Fruit fly (Drosophila melanogaster): Measurements from ENCODE around the gene CG5880.

CG5880 gene

DNA sequence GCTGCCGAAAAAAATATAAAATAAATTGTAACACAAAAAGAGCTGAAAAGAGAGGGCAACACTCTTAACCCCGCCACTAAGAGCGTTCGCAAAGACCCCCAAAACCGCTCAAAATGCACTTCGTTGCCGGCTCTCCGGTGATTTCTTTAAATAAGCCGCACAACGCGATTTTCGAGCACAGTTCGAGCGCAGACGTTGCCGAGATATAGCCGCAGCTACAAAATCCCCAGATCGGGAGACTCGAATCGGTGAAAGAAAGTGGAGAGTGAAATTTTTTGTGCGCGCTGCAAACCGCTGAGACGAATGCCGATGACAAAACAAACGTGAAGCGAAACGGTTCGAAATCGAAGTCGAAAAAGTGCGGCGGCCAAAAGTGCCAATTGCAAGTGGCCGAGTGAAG lies 40.9 kb upstream of the CG5880 start, which contains the start of gene CG14257 (continued):
- TF ChIP-seq CG4318 (GFP tag; optimal IDR thresholded peaks at IDR 0.05): no peak
- no peak for TF ChIP-seq fd85E (GFP tag; optimal IDR thresholded peaks at IDR 0.05)
- TF ChIP-seq Ets96B (tag; optimal IDR thresholded peaks at IDR 0.05): no peak
- TF ChIP-seq CG8319 (GFP tag; optimal IDR thresholded peaks at IDR 0.05): no peak
- no peak for TF ChIP-seq CG8632 (GFP tag; optimal IDR thresholded peaks at IDR 0.05)
- TF ChIP-seq lz (GFP tag; optimal IDR thresholded peaks at IDR 0.05): no peak
- peak; percentile 29; the same call in 1 of the 3 replicates for TF ChIP-seq eg (GFP tag; IDR thresholded peaks at IDR 0.05)
- TF ChIP-seq achi (GFP tag; optimal IDR thresholded peaks at IDR 0.05): no peak
- peak; percentile 34; the same call in 1 of the 2 replicates for TF ChIP-seq CG15336 (GFP tag; IDR thresholded peaks at IDR 0.05)
- no peak for TF ChIP-seq CG34406 (GFP tag; optimal IDR thresholded peaks at IDR 0.05)
- TF ChIP-seq Sox14 (GFP tag; optimal IDR thresholded peaks at IDR 0.05): no peak

DNA sequence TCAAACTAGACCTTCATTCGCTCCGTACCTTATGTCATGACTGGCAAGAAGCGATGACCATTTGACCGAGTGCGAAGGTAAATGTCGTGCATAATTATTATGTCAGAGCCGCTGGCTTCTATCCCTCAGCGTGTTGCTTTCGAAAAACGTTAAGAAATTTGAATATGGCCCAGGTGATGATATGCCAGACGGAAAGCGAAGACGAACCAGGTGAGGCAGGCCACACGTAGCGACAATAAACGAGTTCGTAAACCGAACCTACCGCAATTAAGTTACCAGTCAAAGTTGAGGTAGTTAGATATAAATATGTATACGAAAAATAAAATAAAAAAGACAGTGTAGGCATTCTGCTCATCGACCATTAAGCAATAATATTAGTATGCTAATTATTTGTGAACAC lies 39.9 kb upstream of the CG5880 start:
- no peak for TF ChIP-seq CG6792 (GFP tag; optimal IDR thresholded peaks at IDR 0.05)
- TF ChIP-seq Gug (GFP tag; IDR thresholded peaks at IDR 0.05): no peak
- no peak for TF ChIP-seq lz (GFP tag; optimal IDR thresholded peaks at IDR 0.05)
- no peak for TF ChIP-seq salr (GFP tag; optimal IDR thresholded peaks at IDR 0.05)
- no peak for TF ChIP-seq CG31627 (GFP tag; optimal IDR thresholded peaks at IDR 0.05)
- TF ChIP-seq fd59A (GFP tag; optimal IDR thresholded peaks at IDR 0.05): no peak
- TF ChIP-seq dsx (GFP tag; optimal IDR thresholded peaks at IDR 0.05; ENCODE audit: poor library complexity, severe bottlenecking): no peak
- no peak for TF ChIP-seq Ets21C (GFP tag; optimal IDR thresholded peaks at IDR 0.05)
- no peak for TF ChIP-seq CG11762 (GFP tag; optimal IDR thresholded peaks at IDR 0.05; ENCODE audit: insufficient read depth)
- TF ChIP-seq Hr39 (GFP tag; optimal IDR thresholded peaks at IDR 0.05): no peak
- TF ChIP-seq CG8119 (GFP tag; IDR thresholded peaks at IDR 0.05): no peak
- TF ChIP-seq CG16779 (tag; optimal IDR thresholded peaks at IDR 0.05): no peak
- TF ChIP-seq Lpt (GFP tag; optimal IDR thresholded peaks at IDR 0.05): no peak
- no peak for TF ChIP-seq Met (GFP tag; optimal IDR thresholded peaks at IDR 0.05)
- no peak for TF ChIP-seq eg (GFP tag; IDR thresholded peaks at IDR 0.05)

DNA sequence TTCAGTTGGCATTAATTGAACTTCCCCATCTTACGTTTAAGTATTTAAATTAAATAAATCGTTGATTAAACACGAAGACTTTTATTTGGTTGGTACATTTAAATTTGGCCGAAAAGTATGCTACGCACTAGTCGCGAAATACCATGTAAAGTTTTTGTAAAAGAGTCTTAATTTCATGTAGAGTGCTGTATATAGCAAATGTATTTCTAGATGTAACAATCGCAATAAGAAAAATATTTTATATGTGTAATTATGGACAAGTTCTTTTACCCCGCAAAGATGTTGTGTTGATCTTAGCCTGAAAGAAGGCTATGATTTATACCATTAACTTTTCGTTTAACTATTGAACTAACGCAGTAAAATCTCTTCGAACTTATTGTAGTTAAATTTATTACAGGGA lies 33.8 kb upstream of the CG5880 start:
- TF ChIP-seq Eip78C (GFP tag) (peak; percentile 52), Smox (GFP tag; optimal IDR thresholded peaks at IDR 0.05) (no peak)

DNA sequence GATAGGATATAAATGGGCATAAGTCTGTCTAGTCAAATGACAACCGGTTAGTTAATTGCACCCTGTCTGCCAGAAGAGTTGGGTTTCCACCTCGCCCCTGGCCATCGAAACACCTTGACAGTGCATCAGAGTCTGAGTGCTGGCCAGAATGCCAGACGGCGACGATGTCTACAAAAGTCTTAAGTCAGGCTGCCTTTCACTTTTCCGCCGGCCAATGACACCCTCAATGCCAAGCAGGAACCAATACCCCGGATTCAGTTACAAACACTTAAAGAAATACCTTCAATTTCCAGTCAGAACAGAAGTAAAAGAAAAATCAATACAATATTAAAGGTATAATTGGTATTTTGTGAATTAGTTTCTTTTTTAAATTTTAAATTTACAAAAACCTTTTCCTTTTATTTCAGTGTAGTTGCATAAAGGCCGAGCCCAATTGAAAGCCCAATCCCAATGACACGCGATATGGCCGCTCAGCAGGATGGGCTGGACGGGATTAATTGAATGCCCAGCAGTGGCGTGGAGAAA lies 32.0 kb upstream of the CG5880 start:
- TF ChIP-seq CG9139 (GFP tag; optimal IDR thresholded peaks at IDR 0.05) (peak; percentile 28), Hr4 (GFP tag; optimal IDR thresholded peaks at IDR 0.05) (no peak), fkh (GFP tag; optimal IDR thresholded peaks at IDR 0.05) (no peak), fd85E (GFP tag; optimal IDR thresholded peaks at IDR 0.05) (no peak), CG11294 (GFP tag; IDR thresholded peaks at IDR 0.05) (no peak), CG34406 (GFP tag; optimal IDR thresholded peaks at IDR 0.05) (no peak), Lpt (GFP tag; optimal IDR thresholded peaks at IDR 0.05) (peak; percentile 9), CG6808 (GFP tag; optimal IDR thresholded peaks at IDR 0.05) (peak; percentile 63), topi (GFP tag; optimal IDR thresholded peaks at IDR 0.05) (peak; percentile 19), CG10631 (GFP tag; optimal IDR thresholded peaks at IDR 0.05) (peak; percentile 21), CG6792 (GFP tag; optimal IDR thresholded peaks at IDR 0.05) (peak; percentile 16), Sox14 (GFP tag; optimal IDR thresholded peaks at IDR 0.05) (no peak), CG8319 (GFP tag; optimal IDR thresholded peaks at IDR 0.05) (peak; percentile 4), spab (GFP tag; optimal IDR thresholded peaks at IDR 0.05) (peak; percentile 45), Sox15 (GFP tag; optimal IDR thresholded peaks at IDR 0.05) (no peak), Blimp-1 (GFP tag; optimal IDR thresholded peaks at IDR 0.05) (peak; percentile 1), CG10669 (GFP tag; optimal IDR thresholded peaks at IDR 0.05) (no peak), pdm3 (GFP tag; optimal IDR thresholded peaks at IDR 0.05) (no peak), achi (GFP tag; optimal IDR thresholded peaks at IDR 0.05) (peak; percentile 53), Eip78C (GFP tag) (peak; percentile 92), OdsH (GFP tag; optimal IDR thresholded peaks at IDR 0.05) (no peak), Smox (GFP tag; optimal IDR thresholded peaks at IDR 0.05) (no peak), CG15336 (GFP tag; IDR thresholded peaks at IDR 0.05) (peak; percentile 17; the same call in 1 of the 2 replicates), Hr39 (GFP tag; optimal IDR thresholded peaks at IDR 0.05) (no peak), Sox102F (GFP tag; optimal IDR thresholded peaks at IDR 0.05) (no peak), Hr38 (GFP tag; optimal IDR thresholded peaks at IDR 0.05) (no peak), Eip93F (GFP tag; optimal IDR thresholded peaks at IDR 0.05) (no peak), CG3919 (GFP tag; optimal IDR thresholded peaks at IDR 0.05) (peak; percentile 49), Eip75B (GFP tag; optimal IDR thresholded peaks at IDR 0.05) (peak; percentile 59), Gug (GFP tag; IDR thresholded peaks at IDR 0.05) (no peak), CG8632 (GFP tag; optimal IDR thresholded peaks at IDR 0.05) (no peak), CG11902 (GFP tag; optimal IDR thresholded peaks at IDR 0.05) (no peak)

Measured in whole organism, prepupa.